Worm (Caenorhabditis elegans): ENCODE measurements around the gene daf-15.

daf-15 gene

DNA sequence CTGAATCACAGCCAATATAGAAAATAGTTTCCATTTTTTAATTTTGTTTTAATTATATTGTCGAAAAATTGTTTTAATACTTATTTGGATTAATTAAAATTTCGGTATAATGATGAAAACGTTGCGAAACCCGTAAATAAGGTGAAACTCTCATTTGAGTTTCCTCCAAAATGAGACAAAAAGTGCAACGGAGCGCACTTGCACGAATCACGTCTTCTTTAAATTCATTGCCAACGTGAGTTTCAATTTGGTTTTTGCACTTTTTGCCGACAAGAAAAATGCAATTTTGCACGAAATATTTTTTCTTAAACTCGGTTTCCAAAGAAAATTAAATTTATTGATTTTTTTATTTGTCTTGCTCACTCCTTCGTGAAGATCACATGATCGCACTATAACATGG, at the start of gene daf-15:
Gene daf-15 (plus strand): TSS at position 171 of the 400 bp plus-strand sequence.
- TF ChIP-seq gei-17 (GFP tag; optimal IDR thresholded peaks at IDR 0.05) (no peak), dpl-1 (GFP tag; optimal IDR thresholded peaks at IDR 0.05) (peak; percentile 52), pha-4 (tag; optimal IDR thresholded peaks at IDR 0.05) (no peak), sdz-38 (tag; optimal IDR thresholded peaks at IDR 0.05) (no peak), D2030.7 (GFP tag; IDR thresholded peaks at IDR 0.05) (no peak), lin-35 (GFP tag; optimal IDR thresholded peaks at IDR 0.05) (peak in 2 of 3 experiments; percentile 39 to 78), Y56A3A.18 (GFP tag; IDR thresholded peaks at IDR 0.05) (no peak), attf-3 (GFP tag; conservative IDR thresholded peaks at IDR 0.05) (no peak), snpc-1.1 (tag; optimal IDR thresholded peaks at IDR 0.05; ENCODE audit: insufficient read depth) (no peak), snpc-4 (GFP tag; optimal IDR thresholded peaks at IDR 0.05) (no peak), snpc-4 (tag; optimal IDR thresholded peaks at IDR 0.05) (no peak), ztf-28 (GFP tag; IDR thresholded peaks at IDR 0.05) (no peak), bed-2 (GFP tag; IDR thresholded peaks at IDR 0.05) (no peak), lin-54 (GFP tag; optimal IDR thresholded peaks at IDR 0.05) (peak; percentile 80), attf-5 (GFP tag; optimal IDR thresholded peaks at IDR 0.05) (peak; percentile 57), cebp-1 (GFP tag; IDR thresholded peaks at IDR 0.05) (no peak), cebp-1 (tag; optimal IDR thresholded peaks at IDR 0.05) (peak; percentile 79), efl-1 (GFP tag; optimal IDR thresholded peaks at IDR 0.05) (peak; percentile 74), mcd-1 (GFP tag; IDR thresholded peaks at IDR 0.05) (peak; percentile 94), nhr-27 (tag; optimal IDR thresholded peaks at IDR 0.05) (no peak), mes-4 (tag; optimal IDR thresholded peaks at IDR 0.05) (no peak), F23B12.7 (tag; optimal IDR thresholded peaks at IDR 0.05; ENCODE audit: insufficient read depth) (no peak), rpc-1 (optimal IDR thresholded peaks at IDR 0.05) (no peak), rpc-1 (tag; optimal IDR thresholded peaks at IDR 0.05) (no peak), cebp-2 (GFP tag; IDR thresholded peaks at IDR 0.05) (no peak), F52B5.7 (tag; optimal IDR thresholded peaks at IDR 0.05) (no peak), aptf-3 (GFP tag; IDR thresholded peaks at IDR 0.05) (no peak)

DNA sequence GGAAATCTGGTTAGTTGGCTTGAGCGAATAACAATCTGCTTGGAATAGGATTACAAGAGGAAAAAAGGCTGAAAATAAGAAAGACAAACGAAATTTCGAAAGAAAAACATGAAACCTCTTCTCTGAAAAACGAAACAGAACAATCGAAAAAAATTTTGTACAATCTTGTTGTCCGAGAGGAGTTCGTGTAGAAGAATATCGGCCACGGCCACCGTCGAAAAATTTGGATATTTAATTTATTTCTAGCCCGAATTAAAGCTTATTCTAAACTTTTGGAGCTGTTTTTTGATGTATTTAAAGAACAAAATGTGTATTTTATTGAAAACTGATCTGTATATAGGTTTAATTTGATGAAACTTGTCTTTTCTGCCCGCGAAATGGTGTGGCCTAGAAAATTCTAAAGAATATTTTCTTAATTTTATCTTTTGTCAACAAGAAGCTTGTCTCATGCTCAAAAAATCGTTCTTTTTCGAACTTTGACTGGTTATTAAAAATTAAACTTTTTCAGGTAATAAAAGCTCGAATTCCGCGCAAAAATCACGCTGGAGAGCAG, 49.4 kb upstream of the daf-15 start, which contains the start of gene T20D3.5:
Gene T20D3.5 (plus strand): TSS at position 503 of the 553 bp plus-strand sequence.
- no peak for TF ChIP-seq akir-1 (GFP tag; optimal IDR thresholded peaks at IDR 0.05)
- peak; percentile 45 for TF ChIP-seq him-1 (tag; optimal IDR thresholded peaks at IDR 0.05)

DNA sequence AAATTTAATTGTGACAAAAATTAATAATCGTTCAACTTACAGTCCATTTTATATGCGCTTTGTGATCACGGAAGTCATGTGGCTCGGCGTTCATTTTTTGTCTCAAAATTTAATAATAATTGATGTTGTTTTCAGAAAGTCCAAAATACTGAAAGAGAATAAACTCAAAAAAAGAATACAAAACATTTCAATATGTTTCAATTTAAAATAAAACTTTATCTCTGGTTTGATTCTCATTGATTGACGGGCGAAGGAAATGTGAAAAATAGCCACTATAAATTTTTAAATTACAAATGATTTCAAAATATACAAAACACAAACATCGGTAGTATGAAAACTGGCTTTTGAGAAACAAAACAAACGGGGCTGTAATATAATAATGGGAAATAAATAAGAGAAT, 46.8 kb upstream of the daf-15 start, which contains the start of gene T20D3.6:
Gene T20D3.6 (minus strand): TSS at position 101 of the 400 bp plus-strand sequence.
- no peak for TF ChIP-seq atf-7 (tag; optimal IDR thresholded peaks at IDR 0.05)
- no peak for TF ChIP-seq nhr-90 (tag; optimal IDR thresholded peaks at IDR 0.05)
- TF ChIP-seq sdz-38 (tag; optimal IDR thresholded peaks at IDR 0.05) = no peak
- no peak for TF ChIP-seq cebp-2 (GFP tag; IDR thresholded peaks at IDR 0.05)
- TF ChIP-seq efl-1 (GFP tag; optimal IDR thresholded peaks at IDR 0.05) = no peak
- TF ChIP-seq athp-1 (tag; optimal IDR thresholded peaks at IDR 0.05) = no peak
- no peak for TF ChIP-seq nhr-80 (tag; optimal IDR thresholded peaks at IDR 0.05)
- no peak for TF ChIP-seq tlf-1 (GFP tag; optimal IDR thresholded peaks at IDR 0.05)
- TF ChIP-seq lsl-1 (GFP tag; optimal IDR thresholded peaks at IDR 0.05) = no peak
- no peak for TF ChIP-seq mcd-1 (GFP tag; IDR thresholded peaks at IDR 0.05)
- TF ChIP-seq mel-28 (tag; optimal IDR thresholded peaks at IDR 0.05; ENCODE audit: borderline replicate concordance) = no peak
- TF ChIP-seq ceh-79 (tag; optimal IDR thresholded peaks at IDR 0.05) = no peak
- no peak for TF ChIP-seq aptf-2 (GFP tag; conservative IDR thresholded peaks at IDR 0.05)
